Fruit fly (Drosophila melanogaster): ENCODE data around the gene CG13599.

CG13599 gene

dm6 chr3R:23886270-23887095, 45.0 kb upstream of the CG13599 start (continued):
- peak; percentile 91 for TF ChIP-seq CG8388 (GFP tag; optimal IDR thresholded peaks at IDR 0.05)
- TF ChIP-seq Xrp1 (GFP tag; IDR thresholded peaks at IDR 0.05): peak; percentile 97
- no peak for TF ChIP-seq zen2 (GFP tag; IDR thresholded peaks at IDR 0.05; ENCODE audit: partially characterized antibody)
- peak; percentile 74 for TF ChIP-seq CG4328 (GFP tag; optimal IDR thresholded peaks at IDR 0.05)
- no peak for TF ChIP-seq chinmo (GFP tag; IDR thresholded peaks at IDR 0.05; ENCODE audit: partially characterized antibody)
- peak; percentile 92 for TF ChIP-seq CG15601 (tag; optimal IDR thresholded peaks at IDR 0.05)
- TF ChIP-seq dm (GFP tag; optimal IDR thresholded peaks at IDR 0.05): peak; percentile 53
- peak; percentile 97 for TF ChIP-seq corto (GFP tag; optimal IDR thresholded peaks at IDR 0.05)
- TF ChIP-seq CG9876 (GFP tag; optimal IDR thresholded peaks at IDR 0.05): peak; percentile 32
- TF ChIP-seq Mes4 (GFP tag; optimal IDR thresholded peaks at IDR 0.05): peak; percentile 79
- peak; percentile 65; the same call in 1 of the 2 replicates for TF ChIP-seq sens-2 (GFP tag; IDR thresholded peaks at IDR 0.05)
- TF ChIP-seq Taf1 (GFP tag; IDR thresholded peaks at IDR 0.05): 0 out of 2 replicates have a peak, but pooled peaks have one; percentile 21
- TF ChIP-seq BtbVII (GFP tag; optimal IDR thresholded peaks at IDR 0.05): peak; percentile 64
- peak; percentile 95 for TF ChIP-seq CG14710 (tag; optimal IDR thresholded peaks at IDR 0.05)
- TF ChIP-seq CG1529 (GFP tag; optimal IDR thresholded peaks at IDR 0.05): peak; percentile 83
- TF ChIP-seq Atf-2 (GFP tag; optimal IDR thresholded peaks at IDR 0.05): peak; percentile 78
- no peak for TF ChIP-seq CG6765 (GFP tag; optimal IDR thresholded peaks at IDR 0.05)
- TF ChIP-seq eyg (GFP tag; optimal IDR thresholded peaks at IDR 0.05): peak; percentile 53
- peak; percentile 86 for TF ChIP-seq Six4 (GFP tag; optimal IDR thresholded peaks at IDR 0.05)
- peak; percentile 81 for TF ChIP-seq ttk (GFP tag; IDR thresholded peaks at IDR 0.05)
- TF ChIP-seq HmgZ (tag; optimal IDR thresholded peaks at IDR 0.05): peak; percentile 59
- TF ChIP-seq danr (GFP tag; IDR thresholded peaks at IDR 0.05): peak; percentile 55
- TF ChIP-seq CG7786 (GFP tag; optimal IDR thresholded peaks at IDR 0.05): peak; percentile 65
- TF ChIP-seq slou (GFP tag; optimal IDR thresholded peaks at IDR 0.05): no peak
- no peak for TF ChIP-seq Doc3 (GFP tag; IDR thresholded peaks at IDR 0.05; ENCODE audit: partially characterized antibody)
- TF ChIP-seq CG12219 (GFP tag; optimal IDR thresholded peaks at IDR 0.05): peak; percentile 84
- peak; percentile 6 for TF ChIP-seq gro (GFP tag; optimal IDR thresholded peaks at IDR 0.05)
- peak; percentile 92 for TF ChIP-seq CG7271 (tag; optimal IDR thresholded peaks at IDR 0.05)
- TF ChIP-seq mam (GFP tag; optimal IDR thresholded peaks at IDR 0.05): peak; percentile 46
- TF ChIP-seq cato (GFP tag; optimal IDR thresholded peaks at IDR 0.05; ENCODE audit: borderline replicate concordance): peak; percentile 78
- no peak for TF ChIP-seq CG17612 (GFP tag; IDR thresholded peaks at IDR 0.05)
- TF ChIP-seq org-1 (GFP tag; optimal IDR thresholded peaks at IDR 0.05): peak; percentile 73
- TF ChIP-seq Asciz (GFP tag; optimal IDR thresholded peaks at IDR 0.05): peak; percentile 84
- TF ChIP-seq mirr (GFP tag; optimal IDR thresholded peaks at IDR 0.05): no peak
- peak; percentile 81 for TF ChIP-seq Chrac-16 (GFP tag; optimal IDR thresholded peaks at IDR 0.05)
- TF ChIP-seq CG32767 (GFP tag; IDR thresholded peaks at IDR 0.05): peak; percentile 89
- TF ChIP-seq Hr3 (GFP tag; optimal IDR thresholded peaks at IDR 0.05): peak; percentile 83
- no peak; the same call in 1 of the 2 replicates for TF ChIP-seq Gsc (GFP tag; IDR thresholded peaks at IDR 0.05)
- TF ChIP-seq CG42726 (GFP tag; IDR thresholded peaks at IDR 0.05; ENCODE audit: partially characterized antibody): no peak
- peak; percentile 13 for TF ChIP-seq CG18011 (GFP tag; optimal IDR thresholded peaks at IDR 0.05)
- peak; percentile 60 for TF ChIP-seq kah (GFP tag; optimal IDR thresholded peaks at IDR 0.05)
- TF ChIP-seq vnd (GFP tag; IDR thresholded peaks at IDR 0.05; ENCODE audit: partially characterized antibody): no peak
- TF ChIP-seq run (tag; optimal IDR thresholded peaks at IDR 0.05): peak; percentile 87
- TF ChIP-seq phol (tag; optimal IDR thresholded peaks at IDR 0.05): peak; percentile 92
- TF ChIP-seq CG10431 (GFP tag; optimal IDR thresholded peaks at IDR 0.05): peak; percentile 81
- peak; percentile 99 for TF ChIP-seq CG11696 (GFP tag; IDR thresholded peaks at IDR 0.05)
- TF ChIP-seq CG2116 (GFP tag; optimal IDR thresholded peaks at IDR 0.05): peak; percentile 59
- peak; percentile 87 for TF ChIP-seq tap (tag; optimal IDR thresholded peaks at IDR 0.05)
